Fruit fly (Drosophila melanogaster) whole organism, embryonic: ENCODE data around the gene Zif.

Source experiments
- Antp ChIP-seq: fragments of 200-800 bp; sonication (Bioruptor generic); optimal IDR thresholded peaks from 3 replicates; lab custom pipeline; 2016; ENCODE audit warnings: missing biosample characterization, missing genetic modification characterization
- Atf3 ChIP-seq: fragments of 200-800 bp; sonication (Bioruptor generic); optimal IDR thresholded peaks from 3 replicates; lab custom pipeline; 2016; ENCODE audit warnings: missing biosample characterization, missing genetic modification characterization
- BtbVII ChIP-seq: fragments of 200-800 bp; sonication (Bioruptor generic); optimal IDR thresholded peaks from 3 replicates; lab custom pipeline; 2017; ENCODE audit warnings: missing biosample characterization, mild to moderate bottlenecking, missing genetic modification characterization
- CG10274 ChIP-seq: fragments of 200-800 bp; sonication (Bioruptor generic); optimal IDR thresholded peaks from 3 replicates; lab custom pipeline; 2017; ENCODE audit warnings: missing biosample characterization, mild to moderate bottlenecking, missing genetic modification characterization
- CG11723 ChIP-seq: fragments of 200-800 bp; sonication (Bioruptor generic); optimal IDR thresholded peaks from 2 replicates; lab custom pipeline; 2017; ENCODE audit warnings: missing biosample characterization, mild to moderate bottlenecking, missing genetic modification characterization
- CG12104 ChIP-seq: fragments of 200-800 bp; sonication (Bioruptor generic); optimal IDR thresholded peaks from 3 replicates; lab custom pipeline; 2016; ENCODE audit warnings: missing biosample characterization, missing genetic modification characterization
- CG12659 ChIP-seq: fragments of 200-800 bp; sonication (Bioruptor generic); optimal IDR thresholded peaks from 3 replicates; lab custom pipeline; 2017; ENCODE audit warnings: mild to moderate bottlenecking, missing biosample characterization, missing genetic modification reagents, missing genetic modification characterization
- CG13624 ChIP-seq: fragments of 200-800 bp; sonication (Bioruptor generic); optimal IDR thresholded peaks from 2 replicates; lab custom pipeline; 2016; ENCODE audit warnings: missing biosample characterization, missing genetic modification characterization
- CG1602 ChIP-seq: fragments of 200-800 bp; sonication (Bioruptor generic); optimal IDR thresholded peaks from 3 replicates; lab custom pipeline; 2016; ENCODE audit warnings: missing biosample characterization, missing genetic modification characterization
- CG1647 ChIP-seq: fragments of 200-800 bp; sonication (Bioruptor generic); optimal IDR thresholded peaks from 3 replicates; lab custom pipeline; 2016; ENCODE audit warnings: missing biosample characterization, missing genetic modification characterization
- CG17186 ChIP-seq: fragments of 200-800 bp; sonication (Bioruptor generic); optimal IDR thresholded peaks from 3 replicates; lab custom pipeline; 2017; ENCODE audit warnings: missing biosample characterization, missing genetic modification reagents, missing genetic modification characterization
- CG17328 ChIP-seq: fragments of 200-800 bp; sonication (Bioruptor generic); IDR thresholded peaks from 2 replicates; pipeline ENCODE4 v1.3.6; 2022; ENCODE audit warnings: missing biosample characterization, missing genetic modification characterization
- CG17359 ChIP-seq: fragments of 200-800 bp; sonication (Bioruptor generic); optimal IDR thresholded peaks from 3 replicates; lab custom pipeline; 2018; ENCODE audit warnings: missing biosample characterization, mild to moderate bottlenecking, missing genetic modification characterization, moderate library complexity
- CG17385 ChIP-seq: fragments of 200-800 bp; sonication (Bioruptor generic); optimal IDR thresholded peaks from 3 replicates; lab custom pipeline; 2018; ENCODE audit warnings: missing biosample characterization, mild to moderate bottlenecking, missing genetic modification characterization
- CG18262 ChIP-seq: fragments of 200-800 bp; optimal IDR thresholded peaks from 3 replicates; lab custom pipeline; 2019; ENCODE audit warnings: missing biosample characterization, mild to moderate bottlenecking, missing genetic modification characterization, moderate library complexity
- CG2120 ChIP-seq: fragments of 200-800 bp; sonication (Bioruptor generic); optimal IDR thresholded peaks from 3 replicates; lab custom pipeline; 2016; ENCODE audit warnings: missing biosample characterization, missing genetic modification characterization
- CG2712 ChIP-seq: fragments of 200-800 bp; optimal IDR thresholded peaks from 3 replicates; lab custom pipeline; 2019; ENCODE audit warnings: missing biosample characterization, mild to moderate bottlenecking, missing genetic modification characterization, moderate library complexity
- CG31365 ChIP-seq: fragments of 200-800 bp; sonication (Bioruptor generic); optimal IDR thresholded peaks from 2 replicates; lab custom pipeline; 2018; ENCODE audit warnings: missing biosample characterization, mild to moderate bottlenecking, missing genetic modification characterization
- CG32532 ChIP-seq: fragments of 200-800 bp; sonication (Bioruptor generic); IDR thresholded peaks from 2 replicates; pipeline ENCODE4 v1.3.6; 2022; ENCODE audit warnings: missing biosample characterization, missing genetic modification characterization
- CG32772 ChIP-seq: fragments of 200-800 bp; sonication (Bioruptor generic); IDR thresholded peaks from 2 replicates; pipeline ENCODE4 v1.3.6; 2022; ENCODE audit warnings: missing biosample characterization, missing genetic modification characterization
- CG3726 ChIP-seq: fragments of 200-800 bp; sonication (Bioruptor generic); IDR thresholded peaks from 3 replicates; pipeline ENCODE4, ENCODE4 v1.3.6; 2022; ENCODE audit warnings: missing biosample characterization, missing genetic modification characterization
- CG4707 ChIP-seq: fragments of 200-800 bp; sonication (Bioruptor generic); optimal IDR thresholded peaks from 2 replicates; lab custom pipeline; 2018; ENCODE audit warnings: missing biosample characterization, mild to moderate bottlenecking, missing genetic modification characterization, moderate library complexity
- CG4730 ChIP-seq: fragments of 200-800 bp; sonication (Bioruptor generic); IDR thresholded peaks from 2 replicates; pipeline ENCODE4 v1.3.6; 2022; ENCODE audit warnings: missing biosample characterization, missing genetic modification characterization
- CG6683 ChIP-seq: fragments of 200-800 bp; sonication (Bioruptor generic); optimal IDR thresholded peaks from 2 replicates; lab custom pipeline; 2017; ENCODE audit warnings: missing biosample characterization, mild to moderate bottlenecking, missing genetic modification characterization, missing genetic modification reagents
- CG9876 ChIP-seq: fragments of 200-800 bp; sonication (Bioruptor generic); optimal IDR thresholded peaks from 2 replicates; lab custom pipeline; 2016; ENCODE audit warnings: missing biosample characterization, missing genetic modification characterization
- E2f2 ChIP-seq: fragments of 200-800 bp; sonication (Bioruptor generic); IDR thresholded peaks from 2 replicates; pipeline ENCODE4 v1.3.6; 2022; ENCODE audit warnings: missing biosample characterization, missing genetic modification characterization
- Fer3 ChIP-seq: fragments of 200-800 bp; sonication (Bioruptor generic); optimal IDR thresholded peaks from 2 replicates; lab custom pipeline; 2018; ENCODE audit warnings: missing biosample characterization, mild to moderate bottlenecking, missing genetic modification characterization, moderate library complexity
- HLH54F ChIP-seq: fragments of 200-800 bp; sonication (Bioruptor generic); optimal IDR thresholded peaks from 3 replicates; lab custom pipeline; 2016; ENCODE audit warnings: missing biosample characterization, missing genetic modification characterization
- Hr39 ChIP-seq: fragments of >200 bp; optimal IDR thresholded peaks from 2 replicates; lab custom pipeline; 2017
- Nf-YB ChIP-seq: fragments of 200-800 bp; sonication (Bioruptor generic); optimal IDR thresholded peaks from 3 replicates; lab custom pipeline; 2019; ENCODE audit warnings: missing biosample characterization, mild to moderate bottlenecking, missing genetic modification characterization, moderate library complexity
- Oaz ChIP-seq: fragments of 200-800 bp; sonication (Bioruptor generic); IDR thresholded peaks from 2 replicates; pipeline ENCODE4 v1.3.6; 2022; ENCODE audit warnings: missing biosample characterization, missing genetic modification characterization
- Oli ChIP-seq: fragments of 200-800 bp; sonication (Bioruptor generic); optimal IDR thresholded peaks from 2 replicates; lab custom pipeline; 2018; ENCODE audit warnings: missing biosample characterization, mild to moderate bottlenecking, missing genetic modification characterization, moderate library complexity
- Opbp ChIP-seq: fragments of 200-800 bp; sonication (Bioruptor generic); IDR thresholded peaks from 3 replicates; pipeline ENCODE4 v1.3.6; 2022; ENCODE audit warnings: missing biosample characterization, missing genetic modification characterization; ENCODE audit not compliant: partially characterized antibody
- Rfx ChIP-seq: fragments of 200-800 bp; sonication (Bioruptor generic); IDR thresholded peaks from 2 replicates; pipeline ENCODE4 v1.3.6; 2022; ENCODE audit warnings: missing biosample characterization, missing genetic modification characterization
- Scr ChIP-seq: fragments of 200-800 bp; sonication (Bioruptor generic); IDR thresholded peaks from 2 replicates; pipeline ENCODE4 v1.3.6; 2022; ENCODE audit warnings: missing biosample characterization, missing genetic modification characterization; ENCODE audit not compliant: partially characterized antibody
- Sry-β ChIP-seq: fragments of 200-800 bp; sonication (Bioruptor generic); optimal IDR thresholded peaks from 2 replicates; lab custom pipeline; 2018; ENCODE audit warnings: missing biosample characterization, mild to moderate bottlenecking, missing genetic modification characterization, moderate library complexity
- Usf ChIP-seq: fragments of 200-800 bp; sonication (Bioruptor generic); optimal IDR thresholded peaks from 2 replicates; lab custom pipeline; 2017; ENCODE audit warnings: missing genotype, missing biosample characterization, missing genetic modification characterization
- cad ChIP-seq: fragments of >200 bp; optimal IDR thresholded peaks from 2 replicates; lab custom pipeline; 2017; ENCODE audit warnings: missing biosample characterization, missing genetic modification characterization
- cato ChIP-seq: fragments of 200-800 bp; sonication (Bioruptor generic); optimal IDR thresholded peaks from 2 replicates; lab custom pipeline; 2016; ENCODE audit warnings: missing biosample characterization, missing genetic modification characterization, borderline replicate concordance
- cg ChIP-seq: fragments of 200-800 bp; sonication (Bioruptor generic); optimal IDR thresholded peaks from 3 replicates; lab custom pipeline; 2019; ENCODE audit warnings: missing biosample characterization, mild to moderate bottlenecking, missing genetic modification characterization, moderate library complexity
- dysf ChIP-seq: fragments of 200-800 bp; sonication (Bioruptor generic); IDR thresholded peaks from 3 replicates; pipeline ENCODE4 v1.3.6; 2022; ENCODE audit warnings: missing biosample characterization, missing genetic modification characterization
- fd3F ChIP-seq: fragments of 200-800 bp; sonication (Bioruptor generic); optimal IDR thresholded peaks from 2 replicates; lab custom pipeline; 2018; ENCODE audit warnings: missing biosample characterization, mild to moderate bottlenecking, missing genetic modification characterization, moderate library complexity
- gt ChIP-seq: fragments of 200-800 bp; sonication (Bioruptor generic); IDR thresholded peaks from 2 replicates; pipeline ENCODE4 v1.3.6; 2022; ENCODE audit warnings: missing biosample characterization, missing genetic modification characterization
- oc ChIP-seq: fragments of 200-800 bp; sonication (Bioruptor generic); optimal IDR thresholded peaks from 2 replicates; lab custom pipeline; 2018; ENCODE audit warnings: missing biosample characterization, mild to moderate bottlenecking, missing genetic modification characterization, moderate library complexity
- pzg ChIP-seq: fragments of 200-800 bp; sonication (Bioruptor generic); optimal IDR thresholded peaks from 3 replicates; lab custom pipeline; 2018; ENCODE audit warnings: missing biosample characterization, mild to moderate bottlenecking, missing genetic modification characterization, moderate library complexity
- schlank ChIP-seq: fragments of 200-800 bp; sonication (Bioruptor generic); optimal IDR thresholded peaks from 2 replicates; lab custom pipeline; 2018; ENCODE audit warnings: missing biosample characterization, mild to moderate bottlenecking, missing genetic modification characterization
- usp ChIP-seq: fragments of >200 bp; optimal IDR thresholded peaks from 2 replicates; lab custom pipeline; 2017; ENCODE audit warnings: missing biosample characterization, missing genetic modification characterization
- wek ChIP-seq: fragments of 200-800 bp; sonication (Bioruptor generic); optimal IDR thresholded peaks from 3 replicates; lab custom pipeline; 2018; ENCODE audit warnings: missing biosample characterization, mild to moderate bottlenecking, missing genetic modification characterization, moderate library complexity
- zen ChIP-seq: fragments of 200-800 bp; sonication (Bioruptor generic); optimal IDR thresholded peaks from 3 replicates; lab custom pipeline; 2018; ENCODE audit warnings: missing biosample characterization, mild to moderate bottlenecking, missing genetic modification characterization, moderate library complexity

Gene Zif

DNA sequence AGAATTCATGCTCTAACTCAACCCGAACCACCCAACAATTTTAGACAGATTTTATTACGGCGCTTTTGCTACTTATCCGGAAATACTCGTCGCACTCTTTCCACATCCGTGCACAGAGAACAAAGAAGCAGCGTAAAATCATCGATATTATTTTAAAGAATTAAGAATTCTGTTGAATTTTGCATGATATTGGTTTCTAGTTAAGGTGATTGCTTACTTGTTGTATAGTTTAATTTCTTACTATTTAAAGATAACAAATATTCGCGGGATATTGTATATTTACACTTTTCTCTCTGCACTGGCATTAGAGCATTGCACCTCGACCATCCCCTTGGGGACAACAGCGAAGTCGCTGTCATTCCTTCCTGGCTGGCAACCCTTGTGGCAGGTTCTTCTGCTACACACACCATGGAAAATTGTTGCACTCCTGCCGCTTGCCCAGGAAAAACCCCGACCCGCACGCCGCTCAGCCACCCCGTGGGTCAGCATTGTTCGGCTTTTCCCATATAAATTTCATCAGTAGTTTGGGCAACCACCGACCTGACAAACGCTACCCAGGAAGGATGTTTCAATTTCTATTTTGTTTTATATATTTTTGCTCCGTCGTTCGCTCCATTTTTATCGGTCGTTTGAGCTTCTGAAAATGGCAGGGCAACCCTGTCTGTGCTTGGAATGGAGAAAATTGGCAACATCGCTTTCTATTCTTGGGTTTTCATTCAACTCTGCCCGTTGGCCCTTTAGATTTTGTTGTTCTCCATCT is 29.1 kb upstream of the Zif start (continued):
- TF ChIP-seq CG6683 (GFP tag; lab: Kevin White, UChicago): peak; percentile 48
- no peak for TF ChIP-seq Sry-β (GFP tag; lab: Kevin White, UChicago)
- TF ChIP-seq Fer3 (tag; lab: Kevin White, UChicago): peak; percentile 50
- no peak for TF ChIP-seq pzg (GFP tag; lab: Kevin White, UChicago)
- no peak for TF ChIP-seq Hr39 (lab: Kevin White, UChicago)
- TF ChIP-seq BtbVII (GFP tag; lab: Kevin White, UChicago): peak; percentile 46
- no peak for TF ChIP-seq wek (GFP tag; lab: Kevin White, UChicago)
- TF ChIP-seq Opbp (GFP tag; lab: Robert Waterston, UW): no peak
- TF ChIP-seq CG32532 (GFP tag; lab: Robert Waterston, UW): peak; percentile 42; the same call in 1 of the 2 replicates
- TF ChIP-seq dysf (GFP tag; lab: Robert Waterston, UW): peak; percentile 71; the same call in 2 of the 3 replicates
- TF ChIP-seq CG31365: no peak
- peak; percentile 40 for TF ChIP-seq CG4707 (GFP tag; lab: Kevin White, UChicago)
- TF ChIP-seq CG10274 (GFP tag; lab: Kevin White, UChicago): no peak
- TF ChIP-seq Oli (tag; lab: Kevin White, UChicago): peak; percentile 58
- peak; percentile 53 for TF ChIP-seq CG12104 (GFP tag; lab: Kevin White, UChicago)
- no peak for TF ChIP-seq CG3726
- no peak for TF ChIP-seq cad (GFP tag; lab: Kevin White, UChicago)
- no peak for TF ChIP-seq cg
- TF ChIP-seq CG18262 (tag; lab: Kevin White, UChicago): peak; percentile 81
- peak; percentile 72 for TF ChIP-seq CG17359 (tag; lab: Kevin White, UChicago)
- peak; percentile 51; the same call in 1 of the 2 replicates for TF ChIP-seq Rfx (GFP tag; lab: Robert Waterston, UW)
- TF ChIP-seq CG17385 (GFP tag; lab: Kevin White, UChicago): peak; percentile 68
- TF ChIP-seq gt: no peak
- no peak for TF ChIP-seq zen (tag; lab: Kevin White, UChicago)
- no peak for TF ChIP-seq schlank
- no peak for TF ChIP-seq CG9876 (GFP tag; lab: Kevin White, UChicago)
- TF ChIP-seq CG1647 (GFP tag; lab: Kevin White, UChicago): peak; percentile 41
- TF ChIP-seq CG11723 (GFP tag; lab: Kevin White, UChicago): peak; percentile 27
- no peak for TF ChIP-seq Atf3 (GFP tag; lab: Kevin White, UChicago)
- TF ChIP-seq CG2120 (GFP tag; lab: Kevin White, UChicago): peak; percentile 60
- peak; percentile 13 for TF ChIP-seq CG1602 (GFP tag; lab: Kevin White, UChicago)
- TF ChIP-seq CG4730 (GFP tag; lab: Robert Waterston, UW): peak; percentile 67
- no peak for TF ChIP-seq usp
- TF ChIP-seq Usf: no peak
- TF ChIP-seq oc: peak; percentile 69
- TF ChIP-seq fd3F (GFP tag; lab: Kevin White, UChicago): peak; percentile 9
- TF ChIP-seq CG17328: peak; percentile 75
- TF ChIP-seq CG32772 (GFP tag; lab: Robert Waterston, UW): peak; percentile 78
- TF ChIP-seq E2f2 (GFP tag; lab: Robert Waterston, UW): peak; percentile 41; the same call in 1 of the 2 replicates
- no peak for TF ChIP-seq Oaz (GFP tag; lab: Robert Waterston, UW)
- TF ChIP-seq CG13624 (GFP tag; lab: Kevin White, UChicago): peak; percentile 10
- peak; percentile 58 for TF ChIP-seq CG12659 (GFP tag; lab: Kevin White, UChicago)
- TF ChIP-seq Nf-YB (GFP tag; lab: Kevin White, UChicago): peak; percentile 54
- TF ChIP-seq cato (GFP tag; lab: Kevin White, UChicago): no peak
- TF ChIP-seq HLH54F: no peak
- peak; percentile 79 for TF ChIP-seq CG2712 (tag; lab: Kevin White, UChicago)
- TF ChIP-seq CG17186: no peak
- no peak for TF ChIP-seq Scr (GFP tag; lab: Robert Waterston, UW)
- peak; percentile 28 for TF ChIP-seq Antp (GFP tag; lab: Kevin White, UChicago)
